Fruit fly (Drosophila melanogaster) whole organism, embryonic: Measurements from ENCODE around the gene CG43402.

Experiments
- ATbp ChIP-seq: fragments of 200-800 bp; sonication (Bioruptor generic); optimal IDR thresholded peaks from 2 replicates; lab custom pipeline; 2017; ENCODE audit warnings: missing biosample characterization, mild to moderate bottlenecking, missing genetic modification characterization, missing genetic modification reagents
- Atf-2 ChIP-seq: fragments of 200-800 bp; sonication (Bioruptor generic); optimal IDR thresholded peaks from 2 replicates; lab custom pipeline; 2016; ENCODE audit warnings: missing biosample characterization, missing genetic modification characterization
- Atf3 ChIP-seq: fragments of 200-800 bp; sonication (Bioruptor generic); optimal IDR thresholded peaks from 3 replicates; lab custom pipeline; 2016; ENCODE audit warnings: missing biosample characterization, missing genetic modification characterization
- Awh ChIP-seq: fragments of 200-800 bp; sonication (Bioruptor generic); IDR thresholded peaks from 2 replicates; pipeline ENCODE4, ENCODE4 v1.3.6; 2022; ENCODE audit warnings: missing biosample characterization, missing genetic modification characterization
- CG10274 ChIP-seq: fragments of 200-800 bp; sonication (Bioruptor generic); optimal IDR thresholded peaks from 3 replicates; lab custom pipeline; 2017; ENCODE audit warnings: missing biosample characterization, mild to moderate bottlenecking, missing genetic modification characterization
- CG11560 ChIP-seq: fragments of 200-800 bp; sonication (Bioruptor generic); IDR thresholded peaks from 3 replicates; pipeline ENCODE4 v1.3.6; 2022; ENCODE audit warnings: missing biosample characterization, missing genetic modification characterization
- CG12744 ChIP-seq: fragments of 200-800 bp; sonication (Bioruptor generic); optimal IDR thresholded peaks from 2 replicates; lab custom pipeline; 2016; ENCODE audit warnings: missing biosample characterization, missing genetic modification characterization
- CG13287 ChIP-seq: fragments of 200-800 bp; sonication (Bioruptor generic); IDR thresholded peaks from 2 replicates; pipeline ENCODE4 v1.3.6; 2022; ENCODE audit warnings: missing biosample characterization, missing genetic modification characterization; ENCODE audit not compliant: partially characterized antibody
- CG13296 ChIP-seq: fragments of 200-800 bp; sonication (Bioruptor generic); optimal IDR thresholded peaks from 3 replicates; lab custom pipeline; 2018; ENCODE audit warnings: missing biosample characterization, mild to moderate bottlenecking, missing genetic modification characterization
- CG14014 ChIP-seq: fragments of 200-800 bp; sonication (Bioruptor generic); IDR thresholded peaks from 2 replicates; pipeline ENCODE4 v1.3.6; 2022; ENCODE audit warnings: missing biosample characterization, missing genetic modification characterization
- CG14050 ChIP-seq: fragments of 200-800 bp; sonication (Bioruptor generic); IDR thresholded peaks from 3 replicates; pipeline ENCODE4 v1.3.6; 2022; ENCODE audit warnings: missing biosample characterization, missing genetic modification characterization
- CG15601 ChIP-seq: fragments of 200-800 bp; sonication (Bioruptor generic); optimal IDR thresholded peaks from 3 replicates; lab custom pipeline; 2019; ENCODE audit warnings: missing biosample characterization, mild to moderate bottlenecking, missing genetic modification characterization, moderate library complexity
- CG15696 ChIP-seq: fragments of 200-800 bp; sonication (Bioruptor generic); optimal IDR thresholded peaks from 2 replicates; lab custom pipeline; 2019; ENCODE audit warnings: missing biosample characterization, mild to moderate bottlenecking, missing genetic modification characterization, moderate library complexity
- CG17385 ChIP-seq: fragments of 200-800 bp; sonication (Bioruptor generic); optimal IDR thresholded peaks from 3 replicates; lab custom pipeline; 2018; ENCODE audit warnings: missing biosample characterization, mild to moderate bottlenecking, missing genetic modification characterization
- CG17568 ChIP-seq: fragments of 200-800 bp; sonication (Bioruptor generic); optimal IDR thresholded peaks from 2 replicates; lab custom pipeline; 2018; ENCODE audit warnings: missing biosample characterization, mild to moderate bottlenecking, missing genetic modification characterization, moderate library complexity
- CG17829 ChIP-seq: fragments of 200-800 bp; optimal IDR thresholded peaks from 2 replicates; lab custom pipeline; 2019; ENCODE audit warnings: missing biosample characterization, mild to moderate bottlenecking, missing genetic modification characterization, moderate library complexity
- CG1832 ChIP-seq: fragments of 200-800 bp; sonication (Bioruptor generic); optimal IDR thresholded peaks from 2 replicates; lab custom pipeline; 2017; ENCODE audit warnings: missing biosample characterization, mild to moderate bottlenecking, missing genetic modification characterization, inconsistent platforms
- CG2116 ChIP-seq: fragments of 200-800 bp; sonication (Bioruptor generic); optimal IDR thresholded peaks from 3 replicates; lab custom pipeline; 2018; ENCODE audit warnings: missing biosample characterization, mild to moderate bottlenecking, missing genetic modification characterization
- CG2129 ChIP-seq: fragments of 200-800 bp; sonication (Bioruptor generic); IDR thresholded peaks from 2 replicates; pipeline ENCODE4 v1.3.6; 2022; ENCODE audit warnings: missing biosample characterization, missing genetic modification characterization; ENCODE audit not compliant: partially characterized antibody
- CG2199 ChIP-seq: fragments of 200-800 bp; sonication (Bioruptor generic); IDR thresholded peaks from 3 replicates; pipeline ENCODE4 v1.3.6; 2022; ENCODE audit warnings: missing biosample characterization, missing genetic modification characterization
- CG4707 ChIP-seq: fragments of 200-800 bp; sonication (Bioruptor generic); optimal IDR thresholded peaks from 2 replicates; lab custom pipeline; 2018; ENCODE audit warnings: missing biosample characterization, mild to moderate bottlenecking, missing genetic modification characterization, moderate library complexity
- CG5180 ChIP-seq: fragments of 200-800 bp; sonication (Bioruptor generic); optimal IDR thresholded peaks from 3 replicates; lab custom pipeline; 2017; ENCODE audit warnings: missing biosample characterization, missing genetic modification characterization, mild to moderate bottlenecking, moderate library complexity, missing genetic modification reagents
- CG6175 ChIP-seq: fragments of 200-800 bp; sonication (Bioruptor generic); IDR thresholded peaks from 3 replicates; pipeline ENCODE4 v1.3.6; 2022; ENCODE audit warnings: missing biosample characterization, missing genetic modification characterization
- CG6854 ChIP-seq: fragments of 200-800 bp; sonication (Bioruptor generic); optimal IDR thresholded peaks from 3 replicates; lab custom pipeline; 2017; ENCODE audit warnings: missing biosample characterization, mild to moderate bottlenecking, missing genetic modification characterization
- Chrac-16 ChIP-seq: fragments of 200-800 bp; sonication (Bioruptor generic); optimal IDR thresholded peaks from 3 replicates; lab custom pipeline; 2016; ENCODE audit warnings: missing biosample characterization, missing genetic modification characterization
- Deaf1 ChIP-seq: fragments of 200-800 bp; optimal IDR thresholded peaks from 3 replicates; lab custom pipeline; 2019; ENCODE audit warnings: missing biosample characterization, mild to moderate bottlenecking, missing genetic modification characterization, moderate library complexity
- Drgx ChIP-seq: fragments of 200-800 bp; sonication (Bioruptor generic); IDR thresholded peaks from 2 replicates; pipeline ENCODE4 v1.3.6; 2022; ENCODE audit warnings: missing biosample characterization, missing genetic modification characterization
- E2f2 ChIP-seq: fragments of 200-800 bp; sonication (Bioruptor generic); IDR thresholded peaks from 2 replicates; pipeline ENCODE4 v1.3.6; 2022; ENCODE audit warnings: missing biosample characterization, missing genetic modification characterization
- Jarid2 ChIP-seq: fragments of 200-800 bp; sonication (Bioruptor generic); optimal IDR thresholded peaks from 3 replicates; lab custom pipeline; 2017; ENCODE audit warnings: mild to moderate bottlenecking, missing biosample characterization, missing genetic modification reagents, missing genetic modification characterization
- MBD-R2 ChIP-seq: fragments of 200-800 bp; sonication (Bioruptor generic); IDR thresholded peaks from 2 replicates; pipeline ENCODE4 v1.3.6; 2022; ENCODE audit warnings: missing biosample characterization, missing genetic modification characterization
- Nf-YB ChIP-seq: fragments of 200-800 bp; sonication (Bioruptor generic); optimal IDR thresholded peaks from 3 replicates; lab custom pipeline; 2019; ENCODE audit warnings: missing biosample characterization, mild to moderate bottlenecking, missing genetic modification characterization, moderate library complexity
- PHDP ChIP-seq: fragments of 200-800 bp; sonication (Bioruptor generic); optimal IDR thresholded peaks from 3 replicates; lab custom pipeline; 2018; ENCODE audit warnings: missing biosample characterization, mild to moderate bottlenecking, missing genetic modification characterization, moderate library complexity
- Poxn ChIP-seq: fragments of 200-800 bp; sonication (Bioruptor generic); IDR thresholded peaks from 2 replicates; pipeline ENCODE4 v1.3.6; 2022; ENCODE audit warnings: missing biosample characterization, missing genetic modification characterization
- bcd ChIP-seq: fragments of 200-800 bp; sonication (Bioruptor generic); optimal IDR thresholded peaks from 2 replicates; lab custom pipeline; 2017; ENCODE audit warnings: missing biosample characterization, mild to moderate bottlenecking, missing genetic modification characterization
- bigmax ChIP-seq: fragments of 200-800 bp; sonication (Bioruptor generic); optimal IDR thresholded peaks from 2 replicates; lab custom pipeline; 2018; ENCODE audit warnings: missing biosample characterization, mild to moderate bottlenecking, missing genetic modification characterization
- br ChIP-seq: fragments of >200 bp; optimal IDR thresholded peaks from 2 replicates; lab custom pipeline; 2017
- cato ChIP-seq: fragments of 200-800 bp; sonication (Bioruptor generic); optimal IDR thresholded peaks from 2 replicates; lab custom pipeline; 2016; ENCODE audit warnings: missing biosample characterization, missing genetic modification characterization, borderline replicate concordance
- corto ChIP-seq: fragments of 200-800 bp; sonication (Bioruptor generic); optimal IDR thresholded peaks from 2 replicates; lab custom pipeline; 2016; ENCODE audit warnings: missing biosample characterization, mild to moderate bottlenecking, missing genetic modification characterization, moderate library complexity
- crp ChIP-seq, 2 experiments: fragments of 200-800 bp; sonication (Bioruptor generic); optimal IDR thresholded peaks; 2 replicates in 1 of 2; 3 replicates in 1 of 2; lab custom pipeline; 2017; ENCODE audit warnings: missing biosample characterization in 2 of 2, missing genetic modification characterization in 2 of 2, mild to moderate bottlenecking in 1 of 2, moderate library complexity in 1 of 2
- esg ChIP-seq: fragments of 200-800 bp; sonication (Bioruptor generic); conservative IDR thresholded peaks from 2 replicates; pipeline ENCODE4 v1.3.6; 2022; ENCODE audit warnings: missing biosample characterization, missing genetic modification characterization
- kah ChIP-seq: fragments of 200-800 bp; sonication (Bioruptor generic); optimal IDR thresholded peaks from 2 replicates; lab custom pipeline; 2018; ENCODE audit warnings: missing biosample characterization, mild to moderate bottlenecking, missing genetic modification characterization
- onecut ChIP-seq: fragments of 200-800 bp; sonication (Bioruptor generic); IDR thresholded peaks from 2 replicates; pipeline ENCODE4 v1.3.6; 2022; ENCODE audit warnings: missing biosample characterization, missing genetic modification characterization
- pfk ChIP-seq: fragments of 200-800 bp; sonication (Bioruptor generic); optimal IDR thresholded peaks from 2 replicates; lab custom pipeline; 2018; ENCODE audit warnings: missing biosample characterization, mild to moderate bottlenecking, missing genetic modification characterization, moderate library complexity
- pnt ChIP-seq: fragments of 200-800 bp; sonication (Bioruptor generic); optimal IDR thresholded peaks from 3 replicates; lab custom pipeline; 2016; ENCODE audit warnings: missing biosample characterization, missing genetic modification characterization
- prd ChIP-seq, 3 experiments: fragments of >200 bp in 2 of 3; fragments of 200-800 bp in 1 of 3; sonication (Bioruptor generic) in 1 of 3; optimal IDR thresholded peaks in 2 of 3; IDR thresholded peaks in 1 of 3; 2 replicates in 2 of 3; 3 replicates in 1 of 3; pipeline versions ENCODE4 v1.3.6 to Lab custom; 2017 to 2022; ENCODE audit warnings: missing biosample characterization in 1 of 3, missing genetic modification characterization in 1 of 3
- scrt ChIP-seq: fragments of 200-800 bp; sonication (Bioruptor generic); optimal IDR thresholded peaks from 2 replicates; lab custom pipeline; 2018; ENCODE audit warnings: missing biosample characterization, mild to moderate bottlenecking, missing genetic modification characterization, moderate library complexity
- sna ChIP-seq: fragments of 200-800 bp; sonication (Bioruptor generic); IDR thresholded peaks from 2 replicates; pipeline ENCODE4 v1.3.6; 2022; ENCODE audit warnings: missing biosample characterization, missing genetic modification characterization; ENCODE audit not compliant: partially characterized antibody
- ssp ChIP-seq: fragments of 200-800 bp; sonication (Bioruptor generic); IDR thresholded peaks from 2 replicates; pipeline ENCODE4 v1.3.6; 2022; ENCODE audit warnings: missing biosample characterization, missing genetic modification characterization
- tap ChIP-seq: fragments of 200-800 bp; optimal IDR thresholded peaks from 3 replicates; lab custom pipeline; 2019; ENCODE audit warnings: missing biosample characterization, mild to moderate bottlenecking, missing genetic modification characterization, moderate library complexity

The CG43402 gene

DNA sequence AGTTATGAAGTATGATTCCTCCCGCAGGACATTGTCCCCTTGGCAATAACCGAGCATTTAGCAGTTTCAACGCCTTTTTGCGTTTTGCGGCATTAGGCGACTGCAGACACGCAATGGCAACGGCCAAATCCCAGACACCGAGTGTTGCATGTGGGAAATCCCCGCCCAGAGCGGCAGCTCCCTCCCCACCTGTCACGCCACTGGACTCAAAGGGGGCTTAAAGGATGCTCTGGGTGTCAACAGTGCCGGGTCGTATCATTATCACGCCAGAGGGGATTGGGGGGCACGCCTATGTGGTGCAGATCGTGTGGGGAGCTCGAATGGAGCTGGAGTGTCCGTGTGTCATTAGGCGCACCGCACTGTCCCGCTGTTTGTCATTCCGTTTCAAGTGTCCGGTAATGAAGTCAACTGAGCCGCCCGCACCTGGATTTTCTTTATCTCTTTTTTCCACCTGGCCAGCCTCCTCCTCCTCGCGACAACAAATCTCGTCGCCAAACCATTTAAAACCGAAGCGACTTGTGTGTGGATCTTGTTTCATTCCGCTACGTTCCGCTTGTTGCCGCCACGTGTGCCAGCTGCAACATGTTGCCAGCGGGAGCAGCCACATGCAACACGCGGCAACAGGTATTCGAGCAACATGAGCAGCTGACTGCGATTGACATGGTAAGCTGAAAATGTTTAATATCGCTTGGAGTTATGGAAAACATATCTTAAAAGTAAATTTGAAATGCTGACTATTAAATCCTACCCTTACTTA, 18.2 kb downstream of the CG43402 start (continued):
- peak; percentile 96 for TF ChIP-seq pfk (GFP tag; lab: Kevin White, UChicago)
- TF ChIP-seq CG2199: peak; percentile 41; the same call in 1 of the 3 replicates
- no peak for TF ChIP-seq tap (tag; lab: Kevin White, UChicago)
- peak; percentile 72 for TF ChIP-seq CG5180
- no peak for TF ChIP-seq PHDP (tag; lab: Kevin White, UChicago)
- peak; percentile 41; the same call in 1 of the 3 replicates for TF ChIP-seq CG6175
- TF ChIP-seq CG10274 (GFP tag; lab: Kevin White, UChicago): no peak
- no peak for TF ChIP-seq CG1832 (GFP tag; lab: Kevin White, UChicago)
- no peak for TF ChIP-seq CG13296 (GFP tag; lab: Kevin White, UChicago)
- no peak for TF ChIP-seq prd (optimal IDR thresholded peaks at IDR 0.05; lab: Kevin White, UChicago)
- peak; percentile 28; the same call in 1 of the 3 replicates for TF ChIP-seq prd (GFP tag; IDR thresholded peaks at IDR 0.05; lab: Robert Waterston, UW)
- no peak for TF ChIP-seq CG15696 (tag; lab: Kevin White, UChicago)
- TF ChIP-seq crp (GFP tag; optimal IDR thresholded peaks at IDR 0.05; lab: Kevin White, UChicago): no peak
- no peak for TF ChIP-seq Atf-2 (GFP tag; lab: Kevin White, UChicago)
- peak; percentile 76 for TF ChIP-seq kah (GFP tag; lab: Kevin White, UChicago)
- peak; percentile 88 for TF ChIP-seq Deaf1
- no peak for TF ChIP-seq Jarid2
- TF ChIP-seq sna (GFP tag; lab: Robert Waterston, UW): 0 out of 2 replicates have a peak, but pooled peaks have one; percentile 26
- no peak for TF ChIP-seq Chrac-16 (GFP tag; lab: Kevin White, UChicago)
- TF ChIP-seq Poxn (GFP tag; lab: Robert Waterston, UW): no peak
- TF ChIP-seq onecut (GFP tag; lab: Robert Waterston, UW): no peak
- no peak for TF ChIP-seq CG2116
- TF ChIP-seq pnt: no peak
- TF ChIP-seq br (lab: Kevin White, UChicago): no peak
- no peak for TF ChIP-seq bigmax
- TF ChIP-seq esg (GFP tag; lab: Robert Waterston, UW): no peak
- TF ChIP-seq Awh (GFP tag; lab: Robert Waterston, UW): 0 out of 2 replicates have a peak, but pooled peaks have one; percentile 23
- peak; percentile 94 for TF ChIP-seq scrt (GFP tag; lab: Kevin White, UChicago)
- no peak for TF ChIP-seq E2f2 (GFP tag; lab: Robert Waterston, UW)
- TF ChIP-seq CG15601 (tag; lab: Kevin White, UChicago): no peak
- no peak for TF ChIP-seq ATbp (GFP tag; lab: Kevin White, UChicago)
- no peak for TF ChIP-seq ssp (GFP tag; lab: Robert Waterston, UW)
- no peak for TF ChIP-seq CG4707 (GFP tag; lab: Kevin White, UChicago)

DNA sequence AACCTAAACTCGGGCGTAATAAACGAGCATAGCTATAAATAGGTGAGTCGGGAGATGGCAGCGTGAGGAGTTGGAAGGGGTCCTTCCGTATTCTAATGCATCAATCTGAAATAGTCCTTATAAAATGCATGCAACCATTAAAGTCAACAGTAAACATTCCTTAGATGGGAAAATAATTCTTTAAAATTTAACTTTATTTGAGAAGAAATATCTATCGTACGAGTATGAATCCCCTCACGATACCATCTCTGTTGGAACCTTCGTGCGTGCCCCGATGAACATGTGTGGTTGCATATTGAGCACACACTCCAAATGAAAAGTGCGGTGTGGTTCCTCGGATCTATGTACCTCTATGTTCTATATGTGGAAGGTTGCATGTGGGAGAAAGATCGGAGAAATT, 19.7 kb downstream of the CG43402 start:
- TF ChIP-seq corto (no peak), Drgx (no peak), CG13287 (GFP tag; lab: Robert Waterston, UW) (0 out of 2 replicates have a peak, but pooled peaks have one; percentile 22), cato (GFP tag; lab: Kevin White, UChicago) (no peak), bcd (GFP tag; lab: Kevin White, UChicago) (no peak), CG11560 (no peak), CG17385 (peak; percentile 39), CG17829 (tag; lab: Kevin White, UChicago) (peak; percentile 80), Nf-YB (GFP tag; lab: Kevin White, UChicago) (no peak), Atf3 (peak; percentile 37), CG6854 (GFP tag; lab: Kevin White, UChicago) (no peak), MBD-R2 (no peak), CG12744 (GFP tag; lab: Kevin White, UChicago) (no peak), CG17568 (GFP tag; lab: Kevin White, UChicago) (no peak), CG2129 (GFP tag; lab: Robert Waterston, UW) (peak; percentile 96), CG14014 (GFP tag; lab: Robert Waterston, UW) (no peak), CG14050 (GFP tag; lab: Robert Waterston, UW) (no peak)
